Worm (Caenorhabditis elegans): ENCODE data around the gene C06A1.7.

C06A1.7 gene

ce11 chrII:10548778-10549671 is 15.7 kb upstream of the C06A1.7 start (continued):
- peak; percentile 28 for TF ChIP-seq mls-2 (tag; optimal IDR thresholded peaks at IDR 0.05)
- TF ChIP-seq snpc-4 (tag; optimal IDR thresholded peaks at IDR 0.05): no peak
- TF ChIP-seq nhr-76 (tag; optimal IDR thresholded peaks at IDR 0.05): no peak
- TF ChIP-seq mab-5 (tag; optimal IDR thresholded peaks at IDR 0.05): no peak
- TF ChIP-seq unc-120 (tag; optimal IDR thresholded peaks at IDR 0.05; ENCODE audit: poor library complexity, severe bottlenecking): peak; percentile 71
- TF ChIP-seq lsy-2 (tag; optimal IDR thresholded peaks at IDR 0.05): peak; percentile 30
- TF ChIP-seq unc-62 (GFP tag; optimal IDR thresholded peaks at IDR 0.05): peak; percentile 65
- no peak for TF ChIP-seq M03D4.4 (tag; optimal IDR thresholded peaks at IDR 0.05)
- TF ChIP-seq sptf-1 (tag; optimal IDR thresholded peaks at IDR 0.05): peak; percentile 68

DNA sequence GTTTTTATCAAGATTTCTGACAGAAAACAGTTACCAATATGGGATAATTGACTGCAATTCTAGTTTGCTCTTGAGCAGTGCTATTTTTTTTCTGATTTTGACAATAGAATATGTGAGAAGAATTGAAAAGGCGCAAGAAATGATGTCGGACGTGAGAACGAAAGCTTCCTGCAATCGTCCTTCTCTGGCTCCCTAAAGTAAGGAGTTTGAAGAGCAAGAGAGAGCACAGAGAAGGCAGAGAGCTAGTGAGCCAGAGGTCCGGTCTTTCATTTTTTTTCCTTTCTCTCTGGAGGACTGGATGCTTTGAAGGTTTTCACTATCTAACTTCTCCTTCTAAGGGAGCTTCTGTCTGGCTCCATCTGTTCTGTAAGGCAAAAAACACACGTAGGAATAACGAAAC is 14.5 kb upstream of the C06A1.7 start:
- TF ChIP-seq ces-1 (GFP tag; optimal IDR thresholded peaks at IDR 0.05): peak; percentile 13
- no peak for TF ChIP-seq nhr-237 (tag; optimal IDR thresholded peaks at IDR 0.05)
- no peak for TF ChIP-seq zip-8 (tag; optimal IDR thresholded peaks at IDR 0.05)
- no peak for TF ChIP-seq hlh-1 (tag; optimal IDR thresholded peaks at IDR 0.05)
- no peak for TF ChIP-seq nhr-28 (tag; optimal IDR thresholded peaks at IDR 0.05)

DNA sequence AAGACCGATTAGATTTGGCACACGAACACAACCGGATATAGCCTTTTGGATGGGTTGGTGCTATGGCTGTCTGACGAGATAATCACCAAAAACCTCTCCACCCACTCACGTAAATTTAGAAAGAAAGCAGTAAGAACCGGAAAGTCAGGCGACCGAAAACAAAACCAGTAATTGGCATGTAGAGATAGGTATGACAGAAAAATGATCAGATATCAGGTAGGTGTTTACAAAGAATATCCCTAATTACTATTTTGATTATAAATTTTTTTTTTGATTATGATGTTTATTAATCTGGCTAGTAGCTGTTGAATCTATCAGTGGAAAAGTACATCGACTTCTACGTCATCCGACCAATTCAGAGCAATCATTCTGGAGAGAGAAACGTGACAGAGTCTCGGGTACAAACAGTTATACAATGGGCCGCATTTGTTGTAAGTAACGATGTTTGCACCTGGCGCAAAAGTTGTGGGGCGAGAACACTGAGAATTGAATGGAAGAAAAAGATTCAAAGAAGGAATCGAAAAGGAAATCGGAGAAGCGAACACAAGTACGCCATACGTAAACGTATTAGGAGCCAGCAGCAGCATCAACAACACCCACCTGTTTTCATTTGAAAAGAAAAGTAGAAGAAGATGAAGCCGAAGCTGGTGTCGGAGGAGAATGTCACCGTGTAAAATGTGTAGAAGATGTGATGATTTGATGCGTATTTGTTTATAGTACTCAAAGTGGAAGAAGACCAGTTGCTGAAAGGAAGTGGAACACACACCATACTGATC is 13.6 kb upstream of the C06A1.7 start:
- TF ChIP-seq tbx-8 (GFP tag; optimal IDR thresholded peaks at IDR 0.05) (no peak), nhr-2 (tag; optimal IDR thresholded peaks at IDR 0.05) (no peak), sptf-1 (tag; optimal IDR thresholded peaks at IDR 0.05) (no peak), M03D4.4 (tag; optimal IDR thresholded peaks at IDR 0.05) (no peak), nhr-237 (tag; optimal IDR thresholded peaks at IDR 0.05) (no peak), lsy-2 (tag; optimal IDR thresholded peaks at IDR 0.05) (no peak), flh-1 (GFP tag; optimal IDR thresholded peaks at IDR 0.05) (no peak), unc-39 (tag; optimal IDR thresholded peaks at IDR 0.05) (no peak), mls-2 (tag; optimal IDR thresholded peaks at IDR 0.05) (no peak), blmp-1 (tag; optimal IDR thresholded peaks at IDR 0.05) (no peak), unc-120 (tag; optimal IDR thresholded peaks at IDR 0.05; ENCODE audit: poor library complexity, severe bottlenecking) (no peak), lin-13 (tag; optimal IDR thresholded peaks at IDR 0.05) (no peak), elt-3 (tag; optimal IDR thresholded peaks at IDR 0.05) (no peak), ces-1 (GFP tag; optimal IDR thresholded peaks at IDR 0.05) (no peak), ztf-11 (tag; optimal IDR thresholded peaks at IDR 0.05) (no peak)

ce11 chrII:10551985-10552736 is 12.5 kb upstream of the C06A1.7 start:
- TF ChIP-seq sem-2 (GFP tag; optimal IDR thresholded peaks at IDR 0.05): no peak
- TF ChIP-seq elt-3 (tag; optimal IDR thresholded peaks at IDR 0.05): no peak
- no peak for TF ChIP-seq unc-39 (tag; optimal IDR thresholded peaks at IDR 0.05)
- peak; percentile 21 for TF ChIP-seq lsy-2 (tag; optimal IDR thresholded peaks at IDR 0.05)
- no peak for TF ChIP-seq zip-8 (tag; optimal IDR thresholded peaks at IDR 0.05)
- peak; percentile 32 for TF ChIP-seq unc-62 (GFP tag; optimal IDR thresholded peaks at IDR 0.05)
- TF ChIP-seq ceh-83 (GFP tag; optimal IDR thresholded peaks at IDR 0.05): no peak
- TF ChIP-seq ces-1 (GFP tag; optimal IDR thresholded peaks at IDR 0.05): peak; percentile 75
- no peak for TF ChIP-seq lin-13 (tag; optimal IDR thresholded peaks at IDR 0.05)
- TF ChIP-seq ham-2 (GFP tag; optimal IDR thresholded peaks at IDR 0.05): peak; percentile 41
- peak; percentile 73 for TF ChIP-seq nhr-237 (tag; optimal IDR thresholded peaks at IDR 0.05)
- TF ChIP-seq drap-1 (GFP tag; optimal IDR thresholded peaks at IDR 0.05): no peak
- TF ChIP-seq hlh-1 (tag; optimal IDR thresholded peaks at IDR 0.05): peak; percentile 49
- TF ChIP-seq pha-4 (tag; optimal IDR thresholded peaks at IDR 0.05): peak; percentile 23
- peak; percentile 44 for TF ChIP-seq elt-1 (tag; optimal IDR thresholded peaks at IDR 0.05; ENCODE audit: borderline replicate concordance, insufficient read depth)
- TF ChIP-seq nhr-2 (tag; optimal IDR thresholded peaks at IDR 0.05): peak; percentile 34
- peak; percentile 9 for TF ChIP-seq mls-2 (tag; optimal IDR thresholded peaks at IDR 0.05)
- peak; percentile 34 for TF ChIP-seq blmp-1 (tag; optimal IDR thresholded peaks at IDR 0.05)
- peak; percentile 71 for TF ChIP-seq unc-120 (tag; optimal IDR thresholded peaks at IDR 0.05; ENCODE audit: poor library complexity, severe bottlenecking)
- TF ChIP-seq mep-1 (tag; optimal IDR thresholded peaks at IDR 0.05): peak; percentile 59
